Worm (Caenorhabditis elegans) whole organism, L1 larva: ENCODE results near the gene B0432.11.
A peak's percentile ranks its signal among the peaks of the same experiment; 100 is the strongest.

ENCODE experiments used
- Y116A8C.19 ChIP-seq: sonication (generic microtip); optimal IDR thresholded peaks from 2 replicates; lab custom pipeline; 2016; ENCODE audit warnings: missing compliant biosample characterization, missing genetic modification characterization, borderline replicate concordance
- ceh-90 ChIP-seq: sonication (generic microtip); optimal IDR thresholded peaks from 2 replicates; lab custom pipeline; 2016; ENCODE audit warnings: missing genetic modification characterization, missing compliant biosample characterization
- ces-1 ChIP-seq: fragments of 150-350 bp; optimal IDR thresholded peaks from 2 replicates; lab custom pipeline; 2014; ENCODE audit warnings: missing biosample characterization, missing genetic modification reagents, missing genetic modification characterization
- efl-1 ChIP-seq, 4 experiments: fragments of 150-350 bp; optimal IDR thresholded peaks in 3 of 4; peaks in 1 of 4; 1 replicate in 1 of 4; 2 replicates in 3 of 4; lab custom pipeline; 2014; ENCODE audit warnings: missing biosample characterization in 2 of 4, missing genetic modification characterization in 2 of 4, missing genetic modification reagents in 2 of 4
- efl-3 ChIP-seq: fragments of 200-800 bp; sonication (Bioruptor generic); optimal IDR thresholded peaks from 2 replicates; lab custom pipeline; 2018; ENCODE audit warnings: mild to moderate bottlenecking, missing genetic modification characterization, missing compliant biosample characterization
- elt-3 ChIP-seq, 6 experiments: fragments of 150-350 bp in 1 of 6; sonication (generic microtip); optimal IDR thresholded peaks; 2 replicates each; lab custom pipeline; 2017 to 2018; ENCODE audit warnings: missing biosample characterization in 6 of 6, missing genetic modification characterization in 6 of 6, inconsistent platforms in 1 of 6
- fkh-4 ChIP-seq: sonication (generic microtip); optimal IDR thresholded peaks from 2 replicates; lab custom pipeline; 2016; ENCODE audit warnings: missing compliant biosample characterization, missing genetic modification characterization, borderline replicate concordance
- lin-39 ChIP-seq: fragments of 150-350 bp; optimal IDR thresholded peaks from 2 replicates; lab custom pipeline; 2014; ENCODE audit warnings: missing biosample characterization, missing genetic modification reagents, missing genetic modification characterization
- nhr-12 ChIP-seq: sonication (generic microtip); optimal IDR thresholded peaks from 2 replicates; lab custom pipeline; 2017; ENCODE audit warnings: missing biosample characterization, missing genetic modification characterization
- pag-3 ChIP-seq: sonication (generic microtip); optimal IDR thresholded peaks from 2 replicates; lab custom pipeline; 2017; ENCODE audit warnings: missing genetic modification characterization, mild to moderate bottlenecking, missing compliant biosample characterization, antibody characterized with exemption, borderline replicate concordance; ENCODE audit not compliant: insufficient read depth

- no peak for TF ChIP-seq efl-3 (GFP tag; lab: Kevin White, UChicago)
- TF ChIP-seq pag-3 = no peak
- TF ChIP-seq fkh-4 = no peak
- no peak for TF ChIP-seq lin-39 (tag; lab: Kevin White, UChicago)
- no peak for TF ChIP-seq ces-1 (GFP tag; lab: Kevin White, UChicago)
- no peak for TF ChIP-seq ceh-90 (tag; lab: Kevin White, UChicago)
- TF ChIP-seq nhr-12 (tag; lab: Kevin White, UChicago) = no peak
- TF ChIP-seq Y116A8C.19 (tag; lab: Kevin White, UChicago) = no peak
- no peak for TF ChIP-seq elt-3 (tag; optimal IDR thresholded peaks at IDR 0.05; lab: Kevin White, UChicago)
- no peak for TF ChIP-seq efl-1 (optimal IDR thresholded peaks at IDR 0.05; lab: Kevin White, UChicago)
- peak in 1 of 2 experiments; percentile 17 for TF ChIP-seq efl-1 (GFP tag; optimal IDR thresholded peaks at IDR 0.05 in 1 of 2; lab: Kevin White, UChicago)
Observed at ce11 chrII:305645-306044, 11.1 kb upstream of the B0432.11 start, which contains the start of gene col-69.
